Fruit fly (Drosophila melanogaster) whole organism, embryonic: ENCODE data around the gene Trf.

ENCODE experiments used
- Adf1 ChIP-seq: fragments of 200-800 bp; sonication (Bioruptor generic); IDR thresholded peaks from 2 replicates; pipeline ENCODE4 v1.3.6; 2022; ENCODE audit warnings: missing biosample characterization, missing genetic modification characterization
- Bdp1 ChIP-seq: fragments of 200-800 bp; sonication (Bioruptor generic); optimal IDR thresholded peaks from 3 replicates; lab custom pipeline; 2016; ENCODE audit warnings: missing biosample characterization, missing genetic modification characterization
- CG10462 ChIP-seq: fragments of 200-800 bp; sonication (Bioruptor generic); optimal IDR thresholded peaks from 2 replicates; lab custom pipeline; 2016; ENCODE audit warnings: missing biosample characterization, missing genetic modification characterization
- CG10979 ChIP-seq: fragments of 200-800 bp; sonication (Bioruptor generic); optimal IDR thresholded peaks from 2 replicates; lab custom pipeline; 2018; ENCODE audit warnings: missing biosample characterization, mild to moderate bottlenecking, missing genetic modification characterization, moderate library complexity
- CG14710 ChIP-seq: fragments of 200-800 bp; sonication (Bioruptor generic); optimal IDR thresholded peaks from 3 replicates; lab custom pipeline; 2019; ENCODE audit warnings: missing biosample characterization, mild to moderate bottlenecking, missing genetic modification characterization, moderate library complexity
- CG14860 ChIP-seq: fragments of 200-800 bp; sonication (Bioruptor generic); IDR thresholded peaks from 3 replicates; pipeline ENCODE4 v1.3.6; 2022; ENCODE audit warnings: missing biosample characterization, missing genetic modification characterization; ENCODE audit not compliant: partially characterized antibody
- CG1603 ChIP-seq: fragments of 200-800 bp; sonication (Bioruptor generic); optimal IDR thresholded peaks from 2 replicates; lab custom pipeline; 2019; ENCODE audit warnings: missing biosample characterization, mild to moderate bottlenecking, missing genetic modification characterization, moderate library complexity
- CG17186 ChIP-seq: fragments of 200-800 bp; sonication (Bioruptor generic); optimal IDR thresholded peaks from 3 replicates; lab custom pipeline; 2017; ENCODE audit warnings: missing biosample characterization, missing genetic modification reagents, missing genetic modification characterization
- CG17361 ChIP-seq: fragments of 200-800 bp; sonication (Bioruptor generic); IDR thresholded peaks from 3 replicates; pipeline ENCODE4 v1.3.6; 2022; ENCODE audit warnings: missing biosample characterization, missing genetic modification characterization
- CG2199 ChIP-seq: fragments of 200-800 bp; sonication (Bioruptor generic); IDR thresholded peaks from 3 replicates; pipeline ENCODE4 v1.3.6; 2022; ENCODE audit warnings: missing biosample characterization, missing genetic modification characterization
- CG2875 ChIP-seq: fragments of 200-800 bp; sonication (Bioruptor generic); optimal IDR thresholded peaks from 2 replicates; lab custom pipeline; 2017; ENCODE audit warnings: missing biosample characterization, mild to moderate bottlenecking, missing genetic modification characterization, missing genetic modification reagents
- CG30431 ChIP-seq: fragments of 200-800 bp; sonication (Bioruptor generic); optimal IDR thresholded peaks from 2 replicates; lab custom pipeline; 2017; ENCODE audit warnings: missing biosample characterization, missing genetic modification characterization
- CG31224 ChIP-seq: fragments of 200-800 bp; sonication (Bioruptor generic); IDR thresholded peaks from 2 replicates; pipeline ENCODE4 v1.3.6; 2022; ENCODE audit warnings: missing biosample characterization, missing genetic modification characterization
- CG31388 ChIP-seq: fragments of 200-800 bp; sonication (Bioruptor generic); optimal IDR thresholded peaks from 2 replicates; lab custom pipeline; 2016; ENCODE audit warnings: missing biosample characterization, missing genetic modification characterization
- CG3163 ChIP-seq: fragments of 200-800 bp; sonication (Bioruptor generic); optimal IDR thresholded peaks from 3 replicates; lab custom pipeline; 2016; ENCODE audit warnings: missing biosample characterization, missing genetic modification characterization
- CG3281 ChIP-seq: fragments of 200-800 bp; sonication (Bioruptor generic); optimal IDR thresholded peaks from 3 replicates; lab custom pipeline; 2017; ENCODE audit warnings: missing biosample characterization, mild to moderate bottlenecking, missing genetic modification characterization
- CG6175 ChIP-seq: fragments of 200-800 bp; sonication (Bioruptor generic); IDR thresholded peaks from 3 replicates; pipeline ENCODE4 v1.3.6; 2022; ENCODE audit warnings: missing biosample characterization, missing genetic modification characterization
- CG6683 ChIP-seq: fragments of 200-800 bp; sonication (Bioruptor generic); optimal IDR thresholded peaks from 2 replicates; lab custom pipeline; 2017; ENCODE audit warnings: missing biosample characterization, mild to moderate bottlenecking, missing genetic modification characterization, missing genetic modification reagents
- CG6854 ChIP-seq: fragments of 200-800 bp; sonication (Bioruptor generic); optimal IDR thresholded peaks from 3 replicates; lab custom pipeline; 2017; ENCODE audit warnings: missing biosample characterization, mild to moderate bottlenecking, missing genetic modification characterization
- CG7271 ChIP-seq: fragments of 200-800 bp; sonication (Bioruptor generic); optimal IDR thresholded peaks from 2 replicates; lab custom pipeline; 2018; ENCODE audit warnings: missing biosample characterization, mild to moderate bottlenecking, missing genetic modification characterization, moderate library complexity
- CG7357 ChIP-seq: fragments of 200-800 bp; sonication (Bioruptor generic); IDR thresholded peaks from 3 replicates; pipeline ENCODE4 v1.3.6; 2022; ENCODE audit warnings: missing biosample characterization, missing genetic modification characterization
- CG7556 ChIP-seq: fragments of 200-800 bp; sonication (Bioruptor generic); optimal IDR thresholded peaks from 2 replicates; lab custom pipeline; 2017; ENCODE audit warnings: missing biosample characterization, mild to moderate bottlenecking, missing genetic modification characterization
- CG9797 ChIP-seq: fragments of 200-800 bp; sonication (Bioruptor generic); optimal IDR thresholded peaks from 3 replicates; lab custom pipeline; 2018; ENCODE audit warnings: missing biosample characterization, mild to moderate bottlenecking, missing genetic modification characterization
- CHES-1-like ChIP-seq: fragments of 200-800 bp; sonication (Bioruptor generic); optimal IDR thresholded peaks from 2 replicates; lab custom pipeline; 2016; ENCODE audit warnings: missing biosample characterization, missing genetic modification characterization
- CTCF ChIP-seq: fragments of 200-800 bp; sonication (Bioruptor generic); optimal IDR thresholded peaks from 2 replicates; lab custom pipeline; 2017; ENCODE audit warnings: missing biosample characterization, mild to moderate bottlenecking, missing genetic modification characterization, moderate library complexity
- Dip2 ChIP-seq: fragments of 200-800 bp; sonication (Bioruptor generic); IDR thresholded peaks from 2 replicates; pipeline ENCODE4 v1.3.6; 2022; ENCODE audit warnings: missing biosample characterization, missing genetic modification characterization
- E2f2 ChIP-seq: fragments of 200-800 bp; sonication (Bioruptor generic); IDR thresholded peaks from 2 replicates; pipeline ENCODE4 v1.3.6; 2022; ENCODE audit warnings: missing biosample characterization, missing genetic modification characterization
- ERR ChIP-seq: fragments of 200-800 bp; sonication (Bioruptor generic); optimal IDR thresholded peaks from 2 replicates; lab custom pipeline; 2016; ENCODE audit warnings: missing biosample characterization, missing genetic modification characterization
- Eip74EF ChIP-seq, 2 experiments: fragments of 200-800 bp in 1 of 2; fragments of >200 bp in 1 of 2; sonication (Bioruptor generic) in 1 of 2; optimal IDR thresholded peaks; 2 replicates each; lab custom pipeline; 2017 to 2019; ENCODE audit warnings: missing biosample characterization in 2 of 2, missing genetic modification characterization in 2 of 2, mild to moderate bottlenecking in 1 of 2, moderate library complexity in 1 of 2
- Fer3 ChIP-seq: fragments of 200-800 bp; sonication (Bioruptor generic); optimal IDR thresholded peaks from 2 replicates; lab custom pipeline; 2018; ENCODE audit warnings: missing biosample characterization, mild to moderate bottlenecking, missing genetic modification characterization, moderate library complexity
- Hr39 ChIP-seq: fragments of >200 bp; optimal IDR thresholded peaks from 2 replicates; lab custom pipeline; 2017
- Neu2 ChIP-seq: fragments of 200-800 bp; sonication (Bioruptor generic); optimal IDR thresholded peaks from 3 replicates; lab custom pipeline; 2016; ENCODE audit warnings: missing biosample characterization, missing genetic modification characterization, borderline replicate concordance
- Opbp ChIP-seq: fragments of 200-800 bp; sonication (Bioruptor generic); IDR thresholded peaks from 3 replicates; pipeline ENCODE4 v1.3.6; 2022; ENCODE audit warnings: missing biosample characterization, missing genetic modification characterization; ENCODE audit not compliant: partially characterized antibody
- TFAM ChIP-seq: fragments of 200-800 bp; sonication (Bioruptor generic); optimal IDR thresholded peaks from 2 replicates; lab custom pipeline; 2017; ENCODE audit warnings: missing biosample characterization, missing genetic modification characterization, inconsistent platforms
- amos ChIP-seq: fragments of 200-800 bp; sonication (Bioruptor generic); IDR thresholded peaks from 2 replicates; pipeline ENCODE4 v1.3.6; 2022; ENCODE audit warnings: missing biosample characterization, missing genetic modification characterization; ENCODE audit not compliant: partially characterized antibody
- ara ChIP-seq: fragments of 200-800 bp; sonication (Bioruptor generic); IDR thresholded peaks from 2 replicates; pipeline ENCODE4 v1.3.6; 2022; ENCODE audit warnings: missing biosample characterization, missing genetic modification characterization
- chinmo ChIP-seq: fragments of 200-800 bp; sonication (Bioruptor generic); IDR thresholded peaks from 4 replicates; pipeline ENCODE4 v1.3.6; 2022; ENCODE audit warnings: missing biosample characterization, missing genetic modification characterization; ENCODE audit not compliant: partially characterized antibody
- ci ChIP-seq: fragments of 200-800 bp; sonication (Bioruptor generic); IDR thresholded peaks from 3 replicates; pipeline ENCODE4 v1.3.6; 2022; ENCODE audit warnings: missing biosample characterization, missing genetic modification characterization
- emc ChIP-seq: fragments of 200-800 bp; sonication (Bioruptor generic); optimal IDR thresholded peaks from 2 replicates; lab custom pipeline; 2016; ENCODE audit warnings: missing biosample characterization, missing genetic modification characterization
- fd3F ChIP-seq: fragments of 200-800 bp; sonication (Bioruptor generic); optimal IDR thresholded peaks from 2 replicates; lab custom pipeline; 2018; ENCODE audit warnings: missing biosample characterization, mild to moderate bottlenecking, missing genetic modification characterization, moderate library complexity
- ftz-f1 ChIP-seq: fragments of 200-800 bp; sonication (Bioruptor generic); optimal IDR thresholded peaks from 2 replicates; lab custom pipeline; 2016; ENCODE audit warnings: missing biosample characterization, missing genetic modification characterization
- gfzf ChIP-seq: fragments of 200-800 bp; sonication (Bioruptor generic); optimal IDR thresholded peaks from 2 replicates; lab custom pipeline; 2016; ENCODE audit warnings: missing biosample characterization, mild to moderate bottlenecking, missing genetic modification characterization, moderate library complexity
- hbn ChIP-seq: fragments of 200-800 bp; sonication (Bioruptor generic); IDR thresholded peaks from 2 replicates; pipeline ENCODE4 v1.3.6; 2022; ENCODE audit warnings: missing biosample characterization, missing genetic modification characterization; ENCODE audit not compliant: partially characterized antibody
- jing ChIP-seq: fragments of 200-800 bp; sonication (Bioruptor generic); optimal IDR thresholded peaks from 2 replicates; lab custom pipeline; 2018; ENCODE audit warnings: missing biosample characterization, mild to moderate bottlenecking, missing genetic modification characterization
- pzg ChIP-seq: fragments of 200-800 bp; sonication (Bioruptor generic); optimal IDR thresholded peaks from 3 replicates; lab custom pipeline; 2018; ENCODE audit warnings: missing biosample characterization, mild to moderate bottlenecking, missing genetic modification characterization, moderate library complexity
- row ChIP-seq: fragments of 200-800 bp; sonication (Bioruptor generic); IDR thresholded peaks from 3 replicates; pipeline ENCODE4 v1.3.6; 2022; ENCODE audit warnings: missing biosample characterization, missing genetic modification characterization
- sd ChIP-seq: fragments of 200-800 bp; sonication (Bioruptor generic); optimal IDR thresholded peaks from 3 replicates; lab custom pipeline; 2018; ENCODE audit warnings: missing biosample characterization, mild to moderate bottlenecking, missing genetic modification characterization, moderate library complexity
- sens ChIP-seq: fragments of 200-800 bp; sonication (Bioruptor generic); peaks from one replicate; lab custom pipeline; 2016; ENCODE audit warnings: missing biosample characterization, missing genetic modification characterization
- stc ChIP-seq: fragments of 200-800 bp; sonication (Bioruptor generic); IDR thresholded peaks from 2 replicates; pipeline ENCODE4 v1.3.6; 2022; ENCODE audit warnings: missing biosample characterization, missing genetic modification characterization
- unpg ChIP-seq: fragments of 200-800 bp; sonication (Bioruptor generic); optimal IDR thresholded peaks from 3 replicates; lab custom pipeline; 2018; ENCODE audit warnings: missing biosample characterization, mild to moderate bottlenecking, missing genetic modification characterization, moderate library complexity
- usp ChIP-seq: fragments of >200 bp; optimal IDR thresholded peaks from 2 replicates; lab custom pipeline; 2017; ENCODE audit warnings: missing biosample characterization, missing genetic modification characterization

Trf gene

dm6 chr2L:8024325-8024724 lies 48.4 kb upstream of the Trf start:
- TF ChIP-seq CG7556 = no peak
- TF ChIP-seq sens (GFP tag; lab: Kevin White, UChicago) = peak; percentile 1
- no peak for TF ChIP-seq Eip74EF (GFP tag; optimal IDR thresholded peaks at IDR 0.05; lab: Kevin White, UChicago)
- no peak for TF ChIP-seq hbn (GFP tag; lab: Robert Waterston, UW)
- TF ChIP-seq Neu2 (GFP tag; lab: Kevin White, UChicago) = no peak
- no peak for TF ChIP-seq CG1603 (tag; lab: Kevin White, UChicago)
- 0 out of 4 replicates have a peak, but pooled peaks have one; percentile 1 for TF ChIP-seq chinmo (GFP tag; lab: Robert Waterston, UW)
- TF ChIP-seq CG3281 (GFP tag; lab: Kevin White, UChicago) = no peak
- TF ChIP-seq CG10979 (tag; lab: Kevin White, UChicago) = peak; percentile 47
- TF ChIP-seq CG2875 (GFP tag; lab: Kevin White, UChicago) = no peak
- TF ChIP-seq Opbp = no peak
- TF ChIP-seq CG31224 = no peak
- no peak for TF ChIP-seq usp (GFP tag; lab: Kevin White, UChicago)
- TF ChIP-seq CTCF (GFP tag; lab: Kevin White, UChicago) = peak; percentile 83
- no peak for TF ChIP-seq jing (GFP tag; lab: Kevin White, UChicago)
- TF ChIP-seq Fer3 (tag; lab: Kevin White, UChicago) = no peak
- TF ChIP-seq CG10462 (GFP tag; lab: Kevin White, UChicago) = no peak
- no peak for TF ChIP-seq CG6175
- no peak for TF ChIP-seq fd3F (GFP tag; lab: Kevin White, UChicago)
- no peak for TF ChIP-seq Hr39 (lab: Kevin White, UChicago)
- TF ChIP-seq CG7271 (tag; lab: Kevin White, UChicago) = no peak
- TF ChIP-seq TFAM (GFP tag; lab: Kevin White, UChicago) = no peak
- TF ChIP-seq ci = no peak
- no peak for TF ChIP-seq Bdp1 (GFP tag; lab: Kevin White, UChicago)
- no peak for TF ChIP-seq unpg (GFP tag; lab: Kevin White, UChicago)
- no peak for TF ChIP-seq ara (GFP tag; lab: Robert Waterston, UW)
- TF ChIP-seq Dip2 = no peak
- TF ChIP-seq Adf1 (GFP tag; lab: Robert Waterston, UW) = no peak
- no peak for TF ChIP-seq CG6683 (GFP tag; lab: Kevin White, UChicago)
- TF ChIP-seq CG30431 (GFP tag; lab: Kevin White, UChicago) = no peak
- TF ChIP-seq E2f2 (GFP tag; lab: Robert Waterston, UW) = no peak
- no peak for TF ChIP-seq CG3163 (GFP tag; lab: Kevin White, UChicago)
- 0 out of 3 replicates have a peak, but pooled peaks have one; percentile 50 for TF ChIP-seq CG2199 (GFP tag; lab: Robert Waterston, UW)
- no peak for TF ChIP-seq stc (GFP tag; lab: Robert Waterston, UW)
- no peak for TF ChIP-seq CG31388
- TF ChIP-seq CG14710 = no peak
- TF ChIP-seq CG14860 (GFP tag; lab: Robert Waterston, UW) = no peak
- TF ChIP-seq CHES-1-like (GFP tag; lab: Kevin White, UChicago) = no peak
- TF ChIP-seq, all 482 proteins: peak for 5

- TF ChIP-seq ERR (no peak), CG7357 (GFP tag; lab: Robert Waterston, UW) (no peak), CG6854 (GFP tag; lab: Kevin White, UChicago) (no peak), row (GFP tag; lab: Robert Waterston, UW) (0 out of 3 replicates have a peak, but pooled peaks have one; percentile 14), ftz-f1 (GFP tag; lab: Kevin White, UChicago) (peak; percentile 37), CG9797 (GFP tag; lab: Kevin White, UChicago) (peak; percentile 73), gfzf (GFP tag; lab: Kevin White, UChicago) (peak; percentile 85), CG17186 (peak; percentile 34), pzg (GFP tag; lab: Kevin White, UChicago) (peak; percentile 61), CG14710 (peak; percentile 40), emc (GFP tag; lab: Kevin White, UChicago) (no peak), sd (tag; lab: Kevin White, UChicago) (peak; percentile 81), amos (GFP tag; lab: Robert Waterston, UW) (peak; percentile 60; the same call in 1 of the 2 replicates), CG17361 (GFP tag; lab: Robert Waterston, UW) (0 out of 3 replicates have a peak, but pooled peaks have one; percentile 16)
Observed at dm6 chr2L:8029160-8029852, 43.4 kb upstream of the Trf start, which contains the start of gene baf. Gene baf (plus strand): TSS chr2L:8029462.
